Worm (Caenorhabditis elegans): ENCODE measurements around the gene trr-1.

trr-1 gene

DNA sequence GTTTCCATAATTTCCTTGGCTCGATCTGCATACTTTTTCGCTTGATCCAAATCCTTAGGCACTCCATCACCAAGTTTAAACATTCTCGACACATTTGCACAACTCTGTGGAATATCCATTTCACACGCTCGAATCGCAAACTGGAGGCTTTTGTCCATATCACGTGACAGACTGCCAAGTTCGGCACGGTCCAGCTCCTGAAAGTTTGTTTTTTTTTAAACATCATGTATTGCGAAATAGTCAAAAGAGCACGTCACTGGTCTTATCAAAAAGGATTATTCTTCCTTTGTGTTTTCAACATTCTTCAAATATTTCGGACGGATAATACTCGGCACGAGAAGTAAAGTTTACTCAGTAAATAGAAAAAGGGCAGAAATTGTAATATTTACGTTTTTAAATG is 26.5 kb downstream of the trr-1 start:
- TF ChIP-seq ref-2 (tag; optimal IDR thresholded peaks at IDR 0.05) (no peak), elt-4 (tag; optimal IDR thresholded peaks at IDR 0.05) (no peak), hlh-30 (tag; optimal IDR thresholded peaks at IDR 0.05; ENCODE audit: insufficient read depth) (peak; percentile 49), che-1 (tag; optimal IDR thresholded peaks at IDR 0.05) (no peak), zip-5 (tag; optimal IDR thresholded peaks at IDR 0.05) (no peak), pag-3 (tag; optimal IDR thresholded peaks at IDR 0.05; ENCODE audit: borderline replicate concordance) (no peak)

DNA sequence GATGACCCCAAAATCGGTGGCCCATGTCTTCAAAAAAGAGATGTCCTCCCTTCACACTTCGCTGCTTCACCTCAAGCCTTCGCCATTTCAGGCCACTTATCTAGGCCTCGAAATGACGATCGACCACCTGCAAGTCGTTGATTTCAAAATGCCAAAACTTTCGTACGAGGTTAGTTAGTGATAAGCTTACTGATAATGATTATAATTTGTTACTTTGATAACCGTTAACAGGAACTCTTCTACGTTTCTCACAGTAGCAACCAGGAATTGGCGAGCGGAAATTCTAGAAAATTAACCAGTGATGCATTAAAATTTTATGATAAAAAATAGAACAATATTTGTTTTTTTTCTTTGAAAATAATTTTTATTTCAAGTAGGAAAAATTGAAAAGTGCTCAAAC is 28.9 kb downstream of the trr-1 start:
- TF ChIP-seq ceh-9 (tag; optimal IDR thresholded peaks at IDR 0.05) (no peak), pros-1 (tag; optimal IDR thresholded peaks at IDR 0.05) (no peak), ama-1 (optimal IDR thresholded peaks at IDR 0.05) (no peak), dve-1 (tag; optimal IDR thresholded peaks at IDR 0.05) (no peak)

DNA sequence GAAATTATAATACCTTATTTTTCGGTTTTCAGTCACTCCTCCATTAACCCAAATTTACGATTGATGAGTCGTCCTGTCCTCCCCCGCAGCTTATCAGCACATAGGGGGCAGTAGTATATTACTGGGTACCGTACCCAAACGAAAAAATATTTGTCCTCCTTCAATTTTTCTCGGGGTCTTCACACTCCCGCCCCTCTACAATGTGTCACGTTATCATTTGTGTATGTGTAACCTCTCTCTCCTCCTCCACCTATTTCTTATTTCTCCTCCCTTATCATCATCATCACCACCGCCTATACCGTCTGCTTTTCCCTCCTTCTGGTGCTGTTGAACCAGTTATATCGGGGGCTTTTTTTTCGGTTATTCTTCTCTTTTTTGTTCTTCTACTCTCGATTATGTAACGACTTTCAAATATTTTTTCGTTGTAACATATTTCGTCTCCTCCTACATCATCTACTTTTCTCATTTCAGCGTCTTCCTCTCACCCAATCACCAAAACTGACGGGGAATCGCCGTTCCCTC is 29.4 kb downstream of the trr-1 start, which contains the start of gene ghi-1:
Gene ghi-1 (plus strand): TSS at position 472 of the 522 bp plus-strand sequence.
- peak; percentile 9 for TF ChIP-seq elt-2 (tag; optimal IDR thresholded peaks at IDR 0.05)
- no peak for TF ChIP-seq T23F11.4 (GFP tag; optimal IDR thresholded peaks at IDR 0.05)

DNA sequence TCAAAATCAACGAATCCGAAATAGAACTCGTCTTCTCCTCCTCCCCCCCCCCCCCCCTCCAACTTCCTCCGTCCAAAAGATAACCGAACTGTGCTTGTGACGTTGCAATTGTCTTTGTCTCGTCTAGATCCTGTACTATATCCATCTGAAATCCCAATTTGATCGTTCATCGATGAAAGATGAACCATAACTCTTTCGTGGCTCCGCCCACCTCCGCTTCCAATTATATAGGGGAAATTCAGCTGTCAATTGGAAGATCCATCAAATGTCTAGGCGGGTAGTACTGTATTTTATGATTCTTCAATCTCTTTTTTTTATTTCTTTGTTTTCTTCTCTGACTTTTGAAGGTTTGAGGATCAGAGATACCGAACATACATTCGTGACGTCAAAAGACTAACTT is 30.3 kb downstream of the trr-1 start:
- TF ChIP-seq sdc-2 (tag; optimal IDR thresholded peaks at IDR 0.05) (no peak), syd-9 (tag; optimal IDR thresholded peaks at IDR 0.05) (no peak), ceh-9 (tag; optimal IDR thresholded peaks at IDR 0.05) (no peak), dmd-4 (tag; optimal IDR thresholded peaks at IDR 0.05; ENCODE audit: borderline replicate concordance) (no peak), pqm-1 (tag; optimal IDR thresholded peaks at IDR 0.05) (no peak), zip-5 (tag; optimal IDR thresholded peaks at IDR 0.05) (no peak), fax-1 (tag; optimal IDR thresholded peaks at IDR 0.05) (no peak), gmeb-2 (tag; optimal IDR thresholded peaks at IDR 0.05) (no peak), hlh-30 (tag; optimal IDR thresholded peaks at IDR 0.05; ENCODE audit: insufficient read depth) (no peak), ceh-6 (GFP tag; optimal IDR thresholded peaks at IDR 0.05) (no peak), ceh-22 (tag; optimal IDR thresholded peaks at IDR 0.05) (no peak), ceh-14 (tag; optimal IDR thresholded peaks at IDR 0.05) (no peak), ceh-2 (tag; optimal IDR thresholded peaks at IDR 0.05) (no peak), ttx-3 (tag; optimal IDR thresholded peaks at IDR 0.05) (no peak), madf-2 (tag; optimal IDR thresholded peaks at IDR 0.05) (no peak), fkh-6 (tag; optimal IDR thresholded peaks at IDR 0.05) (no peak), Y22D7AL.16 (tag; optimal IDR thresholded peaks at IDR 0.05) (no peak)

DNA sequence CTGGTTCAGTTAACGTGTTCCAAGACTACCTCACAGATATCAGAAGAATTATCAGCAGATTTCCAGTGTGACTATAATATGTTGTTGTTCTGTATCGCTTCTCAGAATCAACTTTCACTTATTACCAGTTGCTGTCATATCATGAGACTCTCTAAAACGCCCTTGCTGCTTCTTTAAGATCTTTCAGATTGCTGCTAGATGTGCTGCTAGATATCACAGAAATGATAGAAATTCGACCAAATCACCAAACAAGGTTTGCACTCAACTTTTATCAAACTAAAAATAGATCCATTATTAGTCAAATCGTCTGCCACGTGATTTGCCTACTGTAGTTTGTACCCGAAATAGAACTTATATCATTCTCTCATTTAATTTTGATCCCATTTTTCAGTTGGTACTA is 31.2 kb downstream of the trr-1 start:
- TF ChIP-seq ztf-16 (tag; optimal IDR thresholded peaks at IDR 0.05) (no peak), sdc-2 (tag; optimal IDR thresholded peaks at IDR 0.05) (no peak), ceh-24 (tag; optimal IDR thresholded peaks at IDR 0.05) (no peak), ceh-22 (tag; optimal IDR thresholded peaks at IDR 0.05) (no peak), hlh-15 (tag; optimal IDR thresholded peaks at IDR 0.05) (no peak), pha-4 (tag; optimal IDR thresholded peaks at IDR 0.05) (no peak)

DNA sequence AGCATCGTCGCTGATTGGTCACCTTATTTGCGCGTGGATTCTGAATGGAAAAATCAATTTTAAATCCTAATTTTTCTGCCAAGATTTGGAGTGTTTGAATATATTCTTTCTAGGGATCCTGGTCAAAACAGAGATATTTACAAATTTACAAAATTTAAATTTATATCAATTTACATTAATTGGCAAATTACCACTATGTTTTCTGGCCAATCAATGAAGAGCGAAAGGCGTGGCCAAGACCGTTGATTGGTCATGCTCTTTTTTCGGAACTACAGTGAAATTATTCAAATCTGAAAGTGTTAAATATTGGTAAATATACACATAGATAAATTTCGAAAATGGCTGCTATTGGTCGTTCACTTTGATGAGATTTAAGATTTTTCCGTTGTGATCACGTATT is 33.0 kb downstream of the trr-1 start:
- TF ChIP-seq Y22D7AL.16 (tag; optimal IDR thresholded peaks at IDR 0.05) (no peak), nfya-1 (tag; optimal IDR thresholded peaks at IDR 0.05) (peak; percentile 51)

DNA sequence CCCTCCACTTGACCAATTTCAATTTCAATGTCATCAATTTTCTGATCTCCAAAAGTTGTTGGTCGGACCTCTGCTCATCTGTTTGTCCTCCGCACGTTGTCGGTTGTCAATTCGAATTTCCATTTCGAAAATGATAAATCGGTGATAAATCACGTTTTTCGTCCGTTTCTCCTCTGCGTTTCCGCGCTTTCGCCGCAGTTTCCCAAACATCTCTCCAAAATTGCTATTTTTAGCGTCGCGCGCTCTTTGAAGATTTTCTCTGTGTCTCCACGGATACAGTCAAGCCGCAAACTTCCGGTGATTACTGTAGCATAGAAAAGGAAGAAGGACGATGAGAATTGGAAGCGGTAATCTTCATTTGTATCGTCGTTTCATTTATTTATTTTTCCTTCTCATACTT is 33.7 kb downstream of the trr-1 start:
- TF ChIP-seq lim-6 (tag; optimal IDR thresholded peaks at IDR 0.05) (no peak), sdc-2 (tag; optimal IDR thresholded peaks at IDR 0.05) (no peak), ceh-24 (tag; optimal IDR thresholded peaks at IDR 0.05) (no peak), Y22D7AL.16 (tag; optimal IDR thresholded peaks at IDR 0.05) (no peak), unc-3 (GFP tag; conservative IDR thresholded peaks at IDR 0.05) (no peak), unc-3 (tag; optimal IDR thresholded peaks at IDR 0.05) (no peak), ceh-6 (GFP tag; optimal IDR thresholded peaks at IDR 0.05) (no peak)

All from whole organism, late embryonic.